Worm (Caenorhabditis elegans): Measurements from ENCODE around the gene srh-216.

DNA sequence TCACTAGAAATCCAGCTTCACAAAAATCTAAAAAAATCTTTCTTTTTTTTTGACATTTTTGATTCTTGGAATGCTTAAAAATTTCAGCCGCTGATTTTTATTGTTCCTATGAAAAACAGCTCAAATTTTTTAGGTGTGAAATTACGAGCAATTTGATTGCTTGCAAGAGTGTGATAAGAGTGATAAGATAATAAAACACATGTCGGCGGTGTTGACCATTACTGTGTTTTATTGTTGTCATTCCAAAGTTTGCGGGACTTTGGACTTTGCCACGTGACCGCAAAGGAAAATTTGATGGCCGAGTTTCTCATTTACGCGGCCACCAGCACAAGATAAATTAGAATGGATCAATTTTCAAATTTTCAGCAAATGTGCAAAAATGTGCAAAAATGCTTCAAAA lies 10.7 kb downstream of the srh-216 start:
- TF ChIP-seq dao-5 (tag; optimal IDR thresholded peaks at IDR 0.05) (no peak), him-1 (tag; optimal IDR thresholded peaks at IDR 0.05) (no peak)

Data from whole organism, L4/young adult.